Worm (Caenorhabditis elegans) whole organism, mixed stage, embryonic: Measurements from ENCODE around the gene aqp-1.

Source experiments
- M03D4.4 ChIP-seq: sonication (generic microtip); optimal IDR thresholded peaks from 2 replicates; lab custom pipeline; 2017; ENCODE audit warnings: mild to moderate bottlenecking, missing genetic modification characterization, missing compliant biosample characterization
- bed-3 ChIP-seq: fragments of 200-800 bp; sonication (Bioruptor generic); optimal IDR thresholded peaks from 3 replicates; lab custom pipeline; 2018; ENCODE audit warnings: mild to moderate bottlenecking, missing genetic modification characterization, moderate library complexity, missing compliant biosample characterization
- blmp-1 ChIP-seq: fragments of 150-350 bp; optimal IDR thresholded peaks from 2 replicates; lab custom pipeline; 2014; ENCODE audit warnings: missing biosample characterization, missing genetic modification characterization
- ceh-39 ChIP-seq: fragments of 150-350 bp; optimal IDR thresholded peaks from 2 replicates; lab custom pipeline; 2014; ENCODE audit warnings: missing biosample characterization, missing genetic modification characterization
- ces-1 ChIP-seq: fragments of 150-350 bp; optimal IDR thresholded peaks from 2 replicates; lab custom pipeline; 2014; ENCODE audit warnings: missing biosample characterization, missing genetic modification reagents, missing genetic modification characterization
- cnd-1 ChIP-seq: fragments of 200-800 bp; sonication (Bioruptor generic); optimal IDR thresholded peaks from 2 replicates; lab custom pipeline; 2018; ENCODE audit warnings: mild to moderate bottlenecking, missing genetic modification characterization, missing compliant biosample characterization
- drap-1 ChIP-seq: fragments of 200-800 bp; sonication (Bioruptor generic); optimal IDR thresholded peaks from 3 replicates; lab custom pipeline; 2018; ENCODE audit warnings: mild to moderate bottlenecking, missing genetic modification characterization, missing compliant biosample characterization
- elt-1 ChIP-seq: sonication (generic microtip); optimal IDR thresholded peaks from 2 replicates; lab custom pipeline; 2017; ENCODE audit warnings: missing genetic modification characterization, mild to moderate bottlenecking, missing compliant biosample characterization, antibody characterized with exemption, moderate library complexity, borderline replicate concordance; ENCODE audit not compliant: insufficient read depth
- elt-3 ChIP-seq: fragments of 150-350 bp; optimal IDR thresholded peaks from 2 replicates; lab custom pipeline; 2014; ENCODE audit warnings: missing biosample characterization, missing genetic modification characterization
- flh-1 ChIP-seq: fragments of 200-800 bp; sonication (Bioruptor generic); optimal IDR thresholded peaks from 2 replicates; lab custom pipeline; 2018; ENCODE audit warnings: mild to moderate bottlenecking, missing genetic modification characterization, moderate library complexity, missing compliant biosample characterization
- ham-2 ChIP-seq: fragments of 200-800 bp; sonication (Bioruptor generic); optimal IDR thresholded peaks from 2 replicates; lab custom pipeline; 2018; ENCODE audit warnings: mild to moderate bottlenecking, missing genetic modification characterization, missing compliant biosample characterization
- hlh-1 ChIP-seq: fragments of 150-350 bp; optimal IDR thresholded peaks from 2 replicates; lab custom pipeline; 2014; ENCODE audit warnings: missing biosample characterization, missing genetic modification reagents, missing genetic modification characterization
- lin-13 ChIP-seq: fragments of 150-350 bp; optimal IDR thresholded peaks from 2 replicates; lab custom pipeline; 2014; ENCODE audit warnings: missing biosample characterization, missing genetic modification characterization
- lsy-2 ChIP-seq: fragments of 150-350 bp; optimal IDR thresholded peaks from 2 replicates; lab custom pipeline; 2014; ENCODE audit warnings: missing biosample characterization, missing genetic modification characterization
- mab-5 ChIP-seq: fragments of 150-350 bp; optimal IDR thresholded peaks from 2 replicates; lab custom pipeline; 2014; ENCODE audit warnings: missing biosample characterization, missing genetic modification characterization
- mep-1 ChIP-seq: fragments of 150-350 bp; optimal IDR thresholded peaks from 2 replicates; lab custom pipeline; 2017; ENCODE audit warnings: missing biosample characterization, missing genetic modification reagents, missing genetic modification characterization, inconsistent platforms
- nhr-12 ChIP-seq: fragments of 150-350 bp; optimal IDR thresholded peaks from 2 replicates; lab custom pipeline; 2014; ENCODE audit warnings: missing biosample characterization, missing genetic modification characterization
- nhr-2 ChIP-seq: fragments of 150-350 bp; optimal IDR thresholded peaks from 2 replicates; lab custom pipeline; 2014; ENCODE audit warnings: missing biosample characterization, missing genetic modification characterization
- nhr-237 ChIP-seq: fragments of 150-350 bp; optimal IDR thresholded peaks from 2 replicates; lab custom pipeline; 2014; ENCODE audit warnings: missing biosample characterization, missing genetic modification characterization
- nhr-28 ChIP-seq: fragments of 150-350 bp; optimal IDR thresholded peaks from 2 replicates; lab custom pipeline; 2014; ENCODE audit warnings: missing biosample characterization, missing genetic modification characterization
- nhr-76 ChIP-seq: sonication (generic microtip); optimal IDR thresholded peaks from 2 replicates; lab custom pipeline; 2017; ENCODE audit warnings: missing biosample characterization, missing genetic modification characterization
- pha-4 ChIP-seq: fragments of 150-350 bp; optimal IDR thresholded peaks from 2 replicates; lab custom pipeline; 2018; ENCODE audit warnings: missing biosample characterization, missing genetic modification reagents, missing genetic modification characterization
- snpc-4 ChIP-seq: fragments of 150-350 bp; optimal IDR thresholded peaks from 2 replicates; lab custom pipeline; 2014; ENCODE audit warnings: missing biosample characterization, missing genetic modification characterization
- tbx-8 ChIP-seq: fragments of 200-800 bp; sonication (Bioruptor generic); optimal IDR thresholded peaks from 2 replicates; lab custom pipeline; 2018; ENCODE audit warnings: mild to moderate bottlenecking, missing genetic modification characterization, moderate library complexity, missing compliant biosample characterization
- unc-120 ChIP-seq: sonication (generic microtip); optimal IDR thresholded peaks from 2 replicates; lab custom pipeline; 2017; ENCODE audit warnings: missing genetic modification characterization, missing compliant biosample characterization; ENCODE audit not compliant: poor library complexity, severe bottlenecking
- unc-39 ChIP-seq: fragments of 150-350 bp; optimal IDR thresholded peaks from 2 replicates; lab custom pipeline; 2014; ENCODE audit warnings: missing biosample characterization, missing genetic modification characterization
- zip-8 ChIP-seq: fragments of 150-350 bp; optimal IDR thresholded peaks from 2 replicates; lab custom pipeline; 2014; ENCODE audit warnings: missing biosample characterization, missing genetic modification characterization
- ztf-11 ChIP-seq: fragments of 150-350 bp; optimal IDR thresholded peaks from 2 replicates; lab custom pipeline; 2014; ENCODE audit warnings: missing biosample characterization, missing genetic modification characterization

The aqp-1 gene

DNA sequence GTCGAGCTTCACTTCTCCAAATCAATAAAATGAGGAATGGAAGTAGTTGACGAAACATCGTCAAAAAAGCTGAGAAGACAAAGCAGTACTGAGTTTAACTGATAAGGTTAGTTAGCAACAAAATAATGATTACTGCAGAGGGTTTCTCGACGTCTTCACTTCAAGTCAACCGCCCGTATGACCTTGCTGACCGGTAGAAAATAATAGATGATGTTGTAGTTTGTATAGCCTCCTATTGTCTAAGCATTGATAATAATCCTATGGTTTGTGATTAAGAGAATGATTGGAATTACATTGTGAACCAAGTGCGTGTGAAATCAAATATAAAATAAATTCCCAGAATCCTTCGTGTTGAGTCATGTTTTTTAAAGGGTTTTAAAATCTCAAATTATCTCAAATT lies 38.8 kb downstream of the aqp-1 start, which contains the start of gene E04F6.6:
TSS of gene E04F6.6 (minus strand) at position 258 of the 400 bp plus-strand sequence.
- TF ChIP-seq bed-3 (GFP tag; lab: Kevin White, UChicago) (no peak), flh-1 (no peak), ces-1 (GFP tag; lab: Kevin White, UChicago) (no peak), hlh-1 (tag; lab: Kevin White, UChicago) (no peak), lin-13 (tag; lab: Kevin White, UChicago) (no peak), drap-1 (GFP tag; lab: Kevin White, UChicago) (no peak), mep-1 (tag; lab: Kevin White, UChicago) (no peak), nhr-76 (tag; lab: Kevin White, UChicago) (no peak), snpc-4 (tag; lab: Kevin White, UChicago) (no peak), pha-4 (no peak), ceh-39 (no peak)

DNA sequence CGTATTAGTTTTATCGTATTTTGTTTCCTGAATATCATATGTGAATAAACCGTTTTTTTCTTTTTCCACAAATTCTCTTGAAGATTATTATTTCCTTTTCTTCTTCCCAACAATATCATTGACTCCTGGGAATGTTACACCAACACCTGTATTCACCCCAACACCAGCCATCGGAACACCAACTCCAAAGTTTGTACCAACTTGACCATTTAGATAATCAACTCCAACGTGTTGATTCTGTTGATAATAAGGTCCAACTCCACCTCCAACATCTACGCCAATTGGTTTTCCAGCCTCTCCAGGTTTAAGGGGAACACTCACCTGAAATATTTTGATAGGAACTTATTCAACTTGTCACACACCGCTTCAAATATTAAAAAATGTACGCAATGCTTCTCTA lies 40.7 kb downstream of the aqp-1 start:
- TF ChIP-seq drap-1 (GFP tag; lab: Kevin White, UChicago) (no peak), elt-3 (tag; lab: Kevin White, UChicago) (no peak), tbx-8 (GFP tag; lab: Kevin White, UChicago) (no peak), nhr-2 (tag; lab: Kevin White, UChicago) (no peak), flh-1 (no peak), bed-3 (GFP tag; lab: Kevin White, UChicago) (no peak), nhr-28 (tag; lab: Kevin White, UChicago) (no peak), ztf-11 (no peak), zip-8 (tag; lab: Kevin White, UChicago) (no peak), unc-120 (no peak)

DNA sequence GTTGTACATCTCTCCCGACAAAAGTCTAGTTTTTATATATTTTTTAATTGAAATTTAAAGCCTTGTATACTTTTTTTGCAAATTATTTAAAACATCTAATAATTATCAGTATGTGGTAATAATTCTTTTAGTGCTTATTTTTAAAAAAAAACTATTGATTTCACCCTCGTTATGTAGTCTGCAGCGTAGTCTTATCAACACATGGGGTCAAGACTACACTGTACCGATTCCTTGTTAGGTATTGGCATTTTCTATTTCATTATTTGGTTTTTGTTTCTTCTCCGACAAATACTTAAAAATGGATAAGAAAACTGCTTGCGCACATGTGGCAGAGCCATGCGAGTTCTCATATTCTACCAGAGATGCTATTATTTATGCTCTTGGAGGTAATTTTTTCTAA lies 42.1 kb downstream of the aqp-1 start, which contains the start of gene maoc-1:
TSS of gene maoc-1 (plus strand) at position 237 of the 400 bp plus-strand sequence.
- TF ChIP-seq mab-5 (no peak), nhr-28 (tag; lab: Kevin White, UChicago) (no peak), elt-3 (tag; lab: Kevin White, UChicago) (no peak), cnd-1 (tag; lab: Kevin White, UChicago) (no peak), M03D4.4 (tag; lab: Kevin White, UChicago) (no peak), tbx-8 (GFP tag; lab: Kevin White, UChicago) (no peak), zip-8 (tag; lab: Kevin White, UChicago) (no peak), nhr-12 (no peak), flh-1 (no peak), ham-2 (GFP tag; lab: Kevin White, UChicago) (no peak), lsy-2 (no peak), lin-13 (tag; lab: Kevin White, UChicago) (no peak), snpc-4 (tag; lab: Kevin White, UChicago) (no peak), blmp-1 (no peak)

DNA sequence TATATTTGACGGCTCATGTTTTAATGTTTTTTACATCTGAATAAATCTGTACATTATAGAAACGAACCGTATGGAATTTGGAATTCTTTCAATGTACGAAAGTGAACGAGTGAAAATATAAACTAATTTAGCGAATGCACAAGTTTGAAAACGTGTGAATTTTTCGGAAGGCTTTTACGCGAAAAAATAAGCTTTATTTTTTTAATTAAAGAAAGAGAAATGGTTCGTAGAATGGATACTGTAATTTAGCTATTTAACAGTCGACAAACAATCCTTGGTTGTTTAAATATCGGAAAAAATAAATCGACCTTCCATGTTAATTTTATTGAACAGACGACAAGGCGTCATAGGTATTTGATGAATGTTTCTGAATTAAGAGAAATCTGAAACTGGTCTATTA lies 42.6 kb downstream of the aqp-1 start, which contains the start of gene acdh-12:
TSS of gene acdh-12 (minus strand) at position 101 of the 400 bp plus-strand sequence.
- TF ChIP-seq M03D4.4 (tag; lab: Kevin White, UChicago): no peak
- TF ChIP-seq nhr-2 (tag; lab: Kevin White, UChicago): no peak
- TF ChIP-seq elt-3 (tag; lab: Kevin White, UChicago): no peak
- TF ChIP-seq flh-1: no peak
- TF ChIP-seq nhr-28 (tag; lab: Kevin White, UChicago): no peak
- TF ChIP-seq unc-39 (tag; lab: Kevin White, UChicago): no peak
- TF ChIP-seq blmp-1: no peak
- TF ChIP-seq ceh-39: no peak
- TF ChIP-seq zip-8 (tag; lab: Kevin White, UChicago): no peak
- TF ChIP-seq lin-13 (tag; lab: Kevin White, UChicago): no peak
- TF ChIP-seq unc-120: no peak
- TF ChIP-seq ham-2 (GFP tag; lab: Kevin White, UChicago): no peak
- no peak for TF ChIP-seq hlh-1 (tag; lab: Kevin White, UChicago)

DNA sequence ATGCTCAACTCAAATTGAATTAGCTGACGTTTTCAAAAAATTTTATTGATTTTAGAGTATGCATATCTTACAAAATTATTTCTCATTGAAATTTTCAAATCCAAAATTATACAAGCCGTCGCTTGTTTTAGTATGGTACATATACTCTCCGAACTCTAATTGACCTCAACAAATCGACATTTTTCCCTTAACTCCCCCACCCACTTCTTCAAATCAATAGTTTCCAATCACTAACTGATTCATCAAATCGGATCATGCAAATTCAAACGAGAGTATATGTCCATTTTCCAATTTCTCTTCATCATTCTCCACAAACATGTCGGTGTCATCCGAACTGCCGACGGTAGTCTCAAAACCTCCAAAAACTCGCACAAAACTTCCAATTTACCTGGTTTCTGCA lies 49.0 kb downstream of the aqp-1 start, which contains the start of gene E04F6.4:
TSS of gene E04F6.4 (plus strand) at position 301 of the 400 bp plus-strand sequence.
- TF ChIP-seq nhr-237 (tag; lab: Kevin White, UChicago) (no peak), hlh-1 (tag; lab: Kevin White, UChicago) (no peak), snpc-4 (tag; lab: Kevin White, UChicago) (no peak), elt-1 (tag; lab: Kevin White, UChicago) (no peak), nhr-12 (no peak), ham-2 (GFP tag; lab: Kevin White, UChicago) (no peak), bed-3 (GFP tag; lab: Kevin White, UChicago) (no peak), ces-1 (GFP tag; lab: Kevin White, UChicago) (no peak), lsy-2 (no peak), drap-1 (GFP tag; lab: Kevin White, UChicago) (no peak), ztf-11 (no peak), M03D4.4 (tag; lab: Kevin White, UChicago) (no peak)
